Worm (Caenorhabditis elegans): ENCODE data around the gene ttr-18.
A peak's percentile ranks its signal among the peaks of the same experiment; 100 is the strongest.

The ttr-18 gene

ce11 chrII:11484600-11484999 lies 1.9 kb downstream of the ttr-18 start (continued):
- TF ChIP-seq nhr-84 (tag; optimal IDR thresholded peaks at IDR 0.05) (no peak), nhr-11 (tag; optimal IDR thresholded peaks at IDR 0.05) (no peak), mef-2 (tag; optimal IDR thresholded peaks at IDR 0.05) (no peak), nhr-76 (tag; optimal IDR thresholded peaks at IDR 0.05) (no peak), nhr-19 (GFP tag; conservative IDR thresholded peaks at IDR 0.05) (peak; percentile 76), aly-2 (tag; optimal IDR thresholded peaks at IDR 0.05) (peak; percentile 69), snpc-4 (tag; optimal IDR thresholded peaks at IDR 0.05) (peak; percentile 51), elt-3 (tag; optimal IDR thresholded peaks at IDR 0.05) (peak in 2 of 6 experiments; percentile 34 to 51), mab-9 (GFP tag; IDR thresholded peaks at IDR 0.05) (no peak), C34B4.2 (tag; optimal IDR thresholded peaks at IDR 0.05) (no peak), fkh-10 (GFP tag; optimal IDR thresholded peaks at IDR 0.05) (peak; percentile 40), zag-1 (tag; optimal IDR thresholded peaks at IDR 0.05) (no peak), irx-1 (tag; optimal IDR thresholded peaks at IDR 0.05) (peak; percentile 1), jun-1 (tag; optimal IDR thresholded peaks at IDR 0.05) (peak; percentile 63), nhr-90 (tag; optimal IDR thresholded peaks at IDR 0.05; ENCODE audit: poor library complexity) (peak; percentile 74), nhr-85 (tag) (peak; percentile 79), swsn-7 (tag; optimal IDR thresholded peaks at IDR 0.05) (peak; percentile 70), ceh-90 (tag; optimal IDR thresholded peaks at IDR 0.05) (no peak), ceh-63 (GFP tag; optimal IDR thresholded peaks at IDR 0.05) (no peak), C16A3.4 (tag; optimal IDR thresholded peaks at IDR 0.05) (peak; percentile 83), dpl-1 (GFP tag; optimal IDR thresholded peaks at IDR 0.05) (peak; percentile 19 to 61 (median 59)), C04F5.9 (tag; optimal IDR thresholded peaks at IDR 0.05) (no peak), ceh-88 (GFP tag; IDR thresholded peaks at IDR 0.05) (peak; percentile 60), mdl-1 (tag; optimal IDR thresholded peaks at IDR 0.05) (peak in 1 of 2 experiments; percentile 85), unc-130 (tag; optimal IDR thresholded peaks at IDR 0.05) (peak; percentile 73), unc-62 (GFP tag; optimal IDR thresholded peaks at IDR 0.05) (no peak), unc-86 (tag; optimal IDR thresholded peaks at IDR 0.05) (peak; percentile 16), nhr-71 (tag; optimal IDR thresholded peaks at IDR 0.05) (peak; percentile 80), nhr-20 (tag; optimal IDR thresholded peaks at IDR 0.05) (peak; percentile 68), nhr-77 (tag; optimal IDR thresholded peaks at IDR 0.05) (peak; percentile 41), ceh-82 (tag; optimal IDR thresholded peaks at IDR 0.05) (peak; percentile 38 to 87 (median 46)), nhr-237 (tag; optimal IDR thresholded peaks at IDR 0.05) (no peak), nhr-47 (tag; optimal IDR thresholded peaks at IDR 0.05) (peak; percentile 78), mep-1 (tag; optimal IDR thresholded peaks at IDR 0.05) (peak; percentile 85), pax-3 (tag; optimal IDR thresholded peaks at IDR 0.05) (no peak), ces-1 (GFP tag; optimal IDR thresholded peaks at IDR 0.05) (no peak)

- TF ChIP-seq sptf-1 (tag; optimal IDR thresholded peaks at IDR 0.05) (no peak), zip-4 (GFP tag; optimal IDR thresholded peaks at IDR 0.05) (no peak), vab-15 (tag; optimal IDR thresholded peaks at IDR 0.05) (no peak), fkh-4 (tag; optimal IDR thresholded peaks at IDR 0.05; ENCODE audit: borderline replicate concordance) (no peak), ceh-90 (tag; optimal IDR thresholded peaks at IDR 0.05) (no peak), nhr-11 (tag; optimal IDR thresholded peaks at IDR 0.05) (no peak), ztf-4 (tag; optimal IDR thresholded peaks at IDR 0.05) (no peak), swsn-7 (tag; optimal IDR thresholded peaks at IDR 0.05) (no peak), unc-30 (tag; optimal IDR thresholded peaks at IDR 0.05) (no peak), unc-130 (tag; optimal IDR thresholded peaks at IDR 0.05) (no peak), unc-62 (GFP tag; optimal IDR thresholded peaks at IDR 0.05) (no peak), dpl-1 (GFP tag; optimal IDR thresholded peaks at IDR 0.05) (no peak), nhr-84 (tag; optimal IDR thresholded peaks at IDR 0.05) (no peak), ceh-8 (GFP tag; optimal IDR thresholded peaks at IDR 0.05) (no peak), fos-1 (tag; optimal IDR thresholded peaks at IDR 0.05) (no peak)
Measured at ce11 chrII:11479076-11479475, 7.5 kb downstream of the ttr-18 start, which contains the start of gene W02B12.12. TSS of gene W02B12.12 (minus strand) at chrII:11479176.

Measured in whole organism, L1 larva.